Worm (Caenorhabditis elegans): ENCODE results near the gene Y48D7A.1.

Gene Y48D7A.1

DNA sequence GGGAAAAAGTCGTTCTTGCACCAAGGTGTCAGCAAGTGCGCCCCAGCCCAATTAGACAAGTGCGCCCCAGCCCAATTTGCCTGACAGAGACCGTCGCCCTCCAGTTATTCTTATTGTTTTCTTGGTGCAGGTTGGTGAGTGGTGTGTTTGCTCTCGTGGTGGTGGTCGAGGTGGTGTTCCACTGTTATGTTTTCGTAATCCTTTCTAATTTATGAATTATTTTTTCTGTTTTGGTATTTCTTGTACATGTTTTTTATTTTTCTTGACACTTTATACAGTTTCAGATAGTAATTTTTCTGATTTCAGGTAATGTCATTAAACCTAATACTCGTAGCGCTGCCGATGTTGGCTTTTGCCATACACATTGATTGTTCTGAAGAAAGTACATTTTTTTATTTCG is at the start of gene Y48D7A.1:
Gene Y48D7A.1 (plus strand): TSS at position 301 of the 400 bp plus-strand sequence.
- TF ChIP-seq klf-2 (GFP tag; conservative IDR thresholded peaks at IDR 0.05), result no peak
- no peak for TF ChIP-seq ztf-29 (GFP tag; IDR thresholded peaks at IDR 0.05)
- no peak for TF ChIP-seq med-1 (GFP tag; optimal IDR thresholded peaks at IDR 0.05; ENCODE audit: insufficient read depth)
- no peak for TF ChIP-seq tab-1 (GFP tag; IDR thresholded peaks at IDR 0.05)
- no peak for TF ChIP-seq T22C8.4 (GFP tag; IDR thresholded peaks at IDR 0.05)
- no peak for TF ChIP-seq ref-1 (GFP tag; conservative IDR thresholded peaks at IDR 0.05)
- TF ChIP-seq cog-1 (tag; optimal IDR thresholded peaks at IDR 0.05), result no peak
- TF ChIP-seq ztf-23 (GFP tag; IDR thresholded peaks at IDR 0.05), result no peak
- TF ChIP-seq flt-1 (GFP tag; IDR thresholded peaks at IDR 0.05), result no peak

DNA sequence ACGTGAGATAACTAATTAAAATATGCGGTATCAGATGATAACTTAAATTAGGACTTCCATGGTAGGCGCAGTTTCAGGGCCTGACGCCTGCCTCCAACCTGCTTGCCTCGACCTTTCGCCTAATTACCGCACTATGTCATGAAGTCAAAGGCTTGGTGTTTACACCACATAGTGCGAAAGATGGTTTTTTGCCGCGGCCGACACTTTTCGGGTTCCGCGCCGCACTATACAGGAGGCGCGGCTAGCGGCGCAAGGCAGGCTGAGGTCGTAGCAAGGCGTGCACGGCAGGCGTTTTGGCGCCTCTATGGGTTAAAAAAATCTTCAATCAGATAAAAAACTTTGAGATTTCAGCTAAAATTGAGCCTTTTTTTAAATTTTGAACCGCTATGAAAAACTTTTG is 48.6 kb upstream of the Y48D7A.1 start:
- TF ChIP-seq cog-1 (tag; optimal IDR thresholded peaks at IDR 0.05), result no peak
- 0 out of 2 replicates have a peak, but pooled peaks have one; percentile 15 for TF ChIP-seq flt-1 (GFP tag; IDR thresholded peaks at IDR 0.05)

DNA sequence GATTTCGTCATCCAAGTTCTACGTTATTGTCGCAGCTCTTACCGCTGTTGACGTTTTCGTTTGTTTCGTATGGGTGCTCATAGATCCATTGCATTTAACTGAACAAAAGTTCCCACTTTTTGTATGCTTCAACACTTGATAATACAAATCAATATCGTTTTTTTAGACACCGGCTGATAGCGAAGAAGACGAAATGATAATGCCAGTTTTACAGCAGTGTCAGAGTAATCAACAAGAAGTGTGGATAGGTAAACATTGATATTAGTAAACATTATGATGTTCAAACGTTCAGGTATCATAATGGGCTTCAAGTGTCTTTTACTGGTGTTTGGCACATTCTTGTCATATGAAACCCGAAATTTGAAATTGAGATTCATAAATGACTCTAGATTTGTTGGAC is 43.0 kb upstream of the Y48D7A.1 start:
- TF ChIP-seq ref-1 (GFP tag; conservative IDR thresholded peaks at IDR 0.05) (no peak), cog-1 (tag; optimal IDR thresholded peaks at IDR 0.05) (no peak), ztf-23 (GFP tag; IDR thresholded peaks at IDR 0.05) (no peak), klf-2 (GFP tag; conservative IDR thresholded peaks at IDR 0.05) (no peak), tab-1 (GFP tag; IDR thresholded peaks at IDR 0.05) (no peak), T22C8.4 (GFP tag; IDR thresholded peaks at IDR 0.05) (no peak), ztf-29 (GFP tag; IDR thresholded peaks at IDR 0.05) (no peak)

DNA sequence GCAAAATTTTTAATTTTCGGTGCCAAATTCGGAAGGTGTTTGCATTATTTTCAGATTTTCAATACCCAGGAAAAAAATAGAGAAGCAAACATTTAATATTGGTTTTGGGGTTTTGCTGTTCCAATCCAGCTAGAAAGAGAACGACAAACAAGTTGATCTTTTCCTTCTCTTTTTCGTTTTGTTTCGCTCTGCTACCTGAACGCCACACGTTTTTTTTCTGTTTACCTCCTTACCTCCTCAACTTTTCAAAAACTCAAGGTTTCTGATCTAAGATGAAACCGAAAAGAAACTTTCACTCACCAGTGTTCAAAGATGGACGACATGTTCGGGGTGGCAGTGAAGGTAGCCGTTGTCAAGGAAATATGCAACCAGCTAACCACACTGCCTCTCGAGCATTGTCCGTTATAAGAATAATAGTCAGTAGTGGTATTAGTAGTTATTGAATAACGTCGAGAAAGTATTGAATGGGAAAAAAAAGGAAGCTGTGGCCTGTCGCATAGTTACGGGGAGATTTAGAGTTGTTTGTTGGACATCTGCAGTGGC is 39.8 kb upstream of the Y48D7A.1 start:
- TF ChIP-seq cog-1 (tag; optimal IDR thresholded peaks at IDR 0.05) (no peak), ref-1 (GFP tag; conservative IDR thresholded peaks at IDR 0.05) (no peak), klf-2 (GFP tag; conservative IDR thresholded peaks at IDR 0.05) (no peak), flt-1 (GFP tag; IDR thresholded peaks at IDR 0.05) (no peak), med-1 (GFP tag; optimal IDR thresholded peaks at IDR 0.05; ENCODE audit: insufficient read depth) (no peak), ztf-23 (GFP tag; IDR thresholded peaks at IDR 0.05) (no peak), tab-1 (GFP tag; IDR thresholded peaks at IDR 0.05) (no peak), T22C8.4 (GFP tag; IDR thresholded peaks at IDR 0.05) (no peak)

DNA sequence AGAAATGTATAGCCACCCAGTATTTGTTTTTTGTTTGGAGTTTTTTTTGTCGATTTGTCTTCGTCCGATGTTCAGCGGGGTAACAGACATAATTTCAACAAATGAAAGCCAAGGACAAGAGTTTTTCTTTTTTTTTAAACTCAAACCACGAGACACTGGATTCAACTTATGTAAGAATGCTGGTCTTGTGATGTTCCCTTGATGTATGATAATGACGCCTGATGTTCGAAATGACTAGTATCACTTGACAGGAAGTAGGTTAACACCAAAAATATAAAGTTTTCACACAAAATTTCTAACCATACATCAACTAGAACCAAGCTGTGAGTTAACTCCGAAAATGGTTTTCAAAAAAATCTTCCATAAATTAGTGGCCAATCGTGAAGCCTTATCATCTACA is 39.1 kb upstream of the Y48D7A.1 start:
- no peak for TF ChIP-seq med-1 (GFP tag; optimal IDR thresholded peaks at IDR 0.05; ENCODE audit: insufficient read depth)
- no peak for TF ChIP-seq cog-1 (tag; optimal IDR thresholded peaks at IDR 0.05)
- no peak for TF ChIP-seq ref-1 (GFP tag; conservative IDR thresholded peaks at IDR 0.05)
- TF ChIP-seq tab-1 (GFP tag; IDR thresholded peaks at IDR 0.05), result no peak
- no peak for TF ChIP-seq T22C8.4 (GFP tag; IDR thresholded peaks at IDR 0.05)
- TF ChIP-seq klf-2 (GFP tag; conservative IDR thresholded peaks at IDR 0.05), result no peak
- TF ChIP-seq ztf-23 (GFP tag; IDR thresholded peaks at IDR 0.05), result no peak
- TF ChIP-seq flt-1 (GFP tag; IDR thresholded peaks at IDR 0.05), result no peak
- no peak for TF ChIP-seq ztf-29 (GFP tag; IDR thresholded peaks at IDR 0.05)

DNA sequence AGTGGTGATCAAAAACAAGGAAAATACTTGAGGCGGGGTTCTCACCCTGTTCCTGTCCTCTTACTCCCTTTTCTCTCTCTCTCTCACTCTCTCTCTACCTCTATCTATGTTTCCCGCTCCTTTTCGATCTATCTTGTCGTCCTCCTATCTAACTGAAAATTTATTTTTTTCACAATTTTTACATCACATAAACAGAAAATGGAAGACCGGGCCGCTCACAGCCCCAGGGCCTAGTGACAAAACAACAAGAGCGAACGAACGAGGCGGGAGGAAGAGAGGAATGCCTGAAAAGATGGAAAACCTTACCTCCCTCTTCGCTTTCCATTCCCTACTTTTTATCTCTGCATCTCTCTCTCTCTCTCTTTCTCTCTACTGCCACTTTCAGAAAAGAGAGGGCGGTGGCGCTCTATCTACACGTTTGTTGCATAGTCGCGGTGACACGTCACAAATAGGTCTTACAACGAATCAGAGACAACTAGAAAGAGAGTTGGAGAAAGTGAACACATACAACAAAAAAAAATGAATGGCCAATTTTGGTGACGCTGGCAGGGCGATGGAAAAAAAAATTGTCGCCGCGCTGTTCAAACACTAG is 38.4 kb upstream of the Y48D7A.1 start:
- TF ChIP-seq ref-1 (GFP tag; conservative IDR thresholded peaks at IDR 0.05), result no peak
- TF ChIP-seq cog-1 (tag; optimal IDR thresholded peaks at IDR 0.05), result no peak
- TF ChIP-seq med-1 (GFP tag; optimal IDR thresholded peaks at IDR 0.05; ENCODE audit: insufficient read depth), result no peak
- no peak for TF ChIP-seq T22C8.4 (GFP tag; IDR thresholded peaks at IDR 0.05)
- no peak for TF ChIP-seq tab-1 (GFP tag; IDR thresholded peaks at IDR 0.05)
- no peak for TF ChIP-seq flt-1 (GFP tag; IDR thresholded peaks at IDR 0.05)
- no peak for TF ChIP-seq ztf-29 (GFP tag; IDR thresholded peaks at IDR 0.05)
- no peak for TF ChIP-seq ztf-23 (GFP tag; IDR thresholded peaks at IDR 0.05)
- TF ChIP-seq klf-2 (GFP tag; conservative IDR thresholded peaks at IDR 0.05), result no peak

DNA sequence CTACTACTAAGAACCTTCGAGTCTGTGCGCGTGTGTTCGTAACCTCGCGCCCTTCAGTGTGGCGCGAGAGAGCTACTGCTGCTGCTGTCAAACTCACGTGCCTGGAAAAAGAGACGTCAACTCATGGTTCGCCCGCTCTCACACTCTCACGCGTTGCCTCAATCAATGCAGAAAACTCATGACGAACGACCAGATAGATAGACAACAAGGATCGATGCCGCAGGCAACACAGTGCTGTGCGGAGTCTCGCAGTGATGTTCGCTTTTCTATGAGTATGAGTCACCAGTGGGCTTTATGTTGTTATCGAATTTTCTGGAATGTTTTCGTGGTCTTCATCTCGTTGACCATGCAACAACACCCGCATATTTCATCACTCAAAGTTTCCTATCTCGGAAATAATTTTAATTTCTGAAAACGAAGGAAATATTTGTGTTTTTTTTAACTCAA is 37.7 kb upstream of the Y48D7A.1 start:
- TF ChIP-seq ref-1 (GFP tag; conservative IDR thresholded peaks at IDR 0.05) (no peak), ztf-23 (GFP tag; IDR thresholded peaks at IDR 0.05) (no peak), cog-1 (tag; optimal IDR thresholded peaks at IDR 0.05) (no peak), klf-2 (GFP tag; conservative IDR thresholded peaks at IDR 0.05) (no peak), flt-1 (GFP tag; IDR thresholded peaks at IDR 0.05) (no peak), ztf-29 (GFP tag; IDR thresholded peaks at IDR 0.05) (no peak), T22C8.4 (GFP tag; IDR thresholded peaks at IDR 0.05) (no peak), med-1 (GFP tag; optimal IDR thresholded peaks at IDR 0.05; ENCODE audit: insufficient read depth) (no peak), tab-1 (GFP tag; IDR thresholded peaks at IDR 0.05) (no peak)

DNA sequence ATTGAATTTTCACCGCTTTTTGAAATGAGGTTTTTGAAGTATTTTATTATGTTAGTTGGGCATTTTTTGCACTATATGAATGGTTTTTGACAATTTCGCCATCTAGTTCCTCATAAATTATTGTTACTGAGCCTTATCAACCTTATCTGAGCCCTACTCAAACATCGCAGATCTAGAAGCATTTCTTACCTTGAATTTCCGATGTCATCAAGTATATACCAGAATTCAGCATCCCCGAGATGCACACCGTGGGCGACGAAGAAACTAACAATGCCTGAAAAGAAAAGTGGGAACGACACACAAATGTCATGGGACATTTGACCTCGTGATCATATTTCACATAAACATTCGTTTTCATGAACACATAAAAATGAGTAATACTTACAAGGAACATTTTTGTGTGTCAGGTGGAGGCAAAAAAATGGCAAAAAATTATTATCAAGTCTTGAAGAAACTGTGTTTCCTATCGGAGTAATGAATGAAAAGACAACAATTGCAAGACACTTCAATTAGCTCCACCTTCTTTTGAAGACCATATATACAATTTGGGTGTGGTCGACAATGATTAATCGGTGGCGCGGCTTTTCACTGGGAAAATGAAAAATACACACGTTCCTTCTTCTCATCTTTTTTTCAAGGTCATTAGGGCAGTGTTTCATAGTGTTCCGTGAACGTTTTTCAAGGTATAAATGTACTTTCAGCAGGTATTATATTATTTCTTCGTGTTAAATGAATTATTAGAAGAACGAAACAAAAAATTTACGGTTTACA is 36.8 kb upstream of the Y48D7A.1 start:
- TF ChIP-seq T22C8.4 (GFP tag; IDR thresholded peaks at IDR 0.05) (no peak), tab-1 (GFP tag; IDR thresholded peaks at IDR 0.05) (no peak), flt-1 (GFP tag; IDR thresholded peaks at IDR 0.05) (no peak), med-1 (GFP tag; optimal IDR thresholded peaks at IDR 0.05; ENCODE audit: insufficient read depth) (no peak), ref-1 (GFP tag; conservative IDR thresholded peaks at IDR 0.05) (no peak)

DNA sequence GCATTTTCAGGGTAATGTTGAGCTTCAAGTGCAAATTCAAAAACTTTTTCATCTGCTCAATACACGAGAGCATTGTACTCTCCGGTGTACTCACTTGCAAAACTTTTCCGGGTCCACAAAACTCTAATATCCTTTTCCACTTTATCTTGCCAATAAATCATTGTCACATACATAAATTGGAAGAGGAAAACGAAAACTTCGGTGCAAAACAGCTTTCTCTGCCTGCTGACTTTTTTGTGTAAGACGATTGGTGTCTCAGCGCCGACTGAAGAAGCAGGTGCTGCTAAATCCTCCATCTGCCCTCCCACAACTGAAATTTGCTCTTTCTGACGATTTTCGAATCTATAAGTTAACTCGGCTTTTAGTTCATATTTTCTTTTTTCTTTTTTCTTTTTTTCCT is 33.9 kb upstream of the Y48D7A.1 start:
- TF ChIP-seq ztf-29 (GFP tag; IDR thresholded peaks at IDR 0.05) (no peak), med-1 (GFP tag; optimal IDR thresholded peaks at IDR 0.05; ENCODE audit: insufficient read depth) (no peak), tab-1 (GFP tag; IDR thresholded peaks at IDR 0.05) (no peak), cog-1 (tag; optimal IDR thresholded peaks at IDR 0.05) (no peak), klf-2 (GFP tag; conservative IDR thresholded peaks at IDR 0.05) (no peak)

DNA sequence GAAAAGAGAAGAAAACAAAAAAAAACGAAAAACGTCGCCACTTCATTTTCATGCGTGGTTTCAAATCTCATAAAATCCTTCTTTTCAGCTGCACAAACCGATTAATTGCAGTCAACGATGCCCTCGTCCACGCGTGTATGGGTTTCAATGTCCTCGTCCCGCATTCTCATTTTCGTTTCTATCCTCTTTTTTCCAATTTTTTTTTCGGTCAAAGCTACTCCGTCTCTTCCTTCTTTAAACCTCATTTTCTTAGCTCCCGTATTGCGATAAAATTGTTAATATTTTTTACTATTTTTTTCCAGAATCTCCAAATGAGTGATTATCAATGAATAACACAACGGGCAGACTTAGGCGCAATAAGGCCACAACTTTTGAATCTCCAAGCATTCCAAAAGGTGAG is 33.1 kb upstream of the Y48D7A.1 start, which contains the start of gene aakg-3:
Gene aakg-3 (plus strand): TSS at position 301 of the 400 bp plus-strand sequence.
- TF ChIP-seq flt-1 (GFP tag; IDR thresholded peaks at IDR 0.05), result no peak
- no peak for TF ChIP-seq med-1 (GFP tag; optimal IDR thresholded peaks at IDR 0.05; ENCODE audit: insufficient read depth)
- no peak for TF ChIP-seq ref-1 (GFP tag; conservative IDR thresholded peaks at IDR 0.05)
- TF ChIP-seq ztf-29 (GFP tag; IDR thresholded peaks at IDR 0.05), result no peak
- no peak for TF ChIP-seq cog-1 (tag; optimal IDR thresholded peaks at IDR 0.05)
- no peak for TF ChIP-seq tab-1 (GFP tag; IDR thresholded peaks at IDR 0.05)

All from whole organism, midembryonic.